Fruit fly (Drosophila melanogaster): ENCODE data around the gene Zasp67.

Gene Zasp67

DNA sequence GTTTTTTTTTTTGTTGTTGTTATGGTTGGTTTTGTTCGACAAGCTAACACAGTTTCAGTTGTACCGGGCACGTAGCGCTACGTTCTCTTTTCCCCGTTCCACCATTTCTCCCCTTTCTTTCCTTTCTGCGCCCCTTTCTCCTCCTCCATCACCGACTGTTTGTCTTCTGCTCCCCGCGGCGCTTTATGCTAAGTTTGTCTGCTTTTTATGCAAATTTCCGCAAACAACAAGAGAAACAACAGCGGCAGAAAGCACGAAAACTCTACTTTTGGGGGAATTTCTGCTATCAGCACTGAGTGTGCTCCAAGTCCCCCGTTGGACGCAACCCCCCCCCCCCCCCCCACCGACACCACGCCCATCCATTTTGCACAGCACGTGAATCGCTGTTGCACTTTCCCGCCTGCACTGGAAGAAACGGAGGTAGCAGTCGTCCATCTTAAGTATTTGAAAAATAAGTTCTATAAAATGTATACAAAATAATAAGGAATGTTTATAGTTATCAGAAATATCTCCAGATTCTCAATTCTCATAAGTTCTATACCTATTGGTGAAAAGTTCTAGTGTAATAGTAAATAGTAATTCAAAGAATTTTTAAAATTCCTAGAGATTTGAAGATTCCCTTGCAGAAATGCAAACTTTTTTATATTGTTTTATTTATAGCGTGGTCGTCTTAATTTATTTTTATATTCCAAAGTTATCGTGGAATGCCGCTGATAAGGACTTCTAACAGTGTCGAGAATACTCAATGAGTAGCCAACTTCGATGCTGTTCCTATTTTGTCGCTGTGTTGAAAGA lies 32.4 kb downstream of the Zasp67 start (continued):
- TF ChIP-seq phol (tag; optimal IDR thresholded peaks at IDR 0.05) (no peak), CG10267 (tag; optimal IDR thresholded peaks at IDR 0.05) (no peak), Drgx (GFP tag; IDR thresholded peaks at IDR 0.05) (peak; percentile 23; the same call in 1 of the 2 replicates), CG2678 (tag; optimal IDR thresholded peaks at IDR 0.05) (peak; percentile 7), fd102C (GFP tag; optimal IDR thresholded peaks at IDR 0.05) (no peak), CoRest (tag; optimal IDR thresholded peaks at IDR 0.05) (no peak), Oli (tag; optimal IDR thresholded peaks at IDR 0.05) (no peak), aop (GFP tag; IDR thresholded peaks at IDR 0.05) (no peak), CG17385 (GFP tag; optimal IDR thresholded peaks at IDR 0.05) (no peak), CG10274 (GFP tag; optimal IDR thresholded peaks at IDR 0.05) (no peak), crol (GFP tag; IDR thresholded peaks at IDR 0.05) (peak; percentile 69), Ets97D (GFP tag; optimal IDR thresholded peaks at IDR 0.05) (no peak), sqz (GFP tag; optimal IDR thresholded peaks at IDR 0.05) (no peak), CG5953 (GFP tag; IDR thresholded peaks at IDR 0.05) (no peak), Blimp-1 (GFP tag; optimal IDR thresholded peaks at IDR 0.05) (no peak), CG10321 (GFP tag; IDR thresholded peaks at IDR 0.05) (no peak), cas (GFP tag; IDR thresholded peaks at IDR 0.05) (no peak), bab2 (GFP tag; optimal IDR thresholded peaks at IDR 0.05) (no peak), Hr51 (GFP tag; optimal IDR thresholded peaks at IDR 0.05) (peak in 1 of 2 experiments; percentile 27), vnd (GFP tag; IDR thresholded peaks at IDR 0.05; ENCODE audit: partially characterized antibody) (no peak), luna (GFP tag; optimal IDR thresholded peaks at IDR 0.05) (no peak), MTF-1 (GFP tag; optimal IDR thresholded peaks at IDR 0.05; ENCODE audit: borderline replicate concordance) (no peak), CkIIα-i1 (GFP tag; IDR thresholded peaks at IDR 0.05) (no peak), Meics (GFP tag; optimal IDR thresholded peaks at IDR 0.05) (no peak), CG9932 (GFP tag; IDR thresholded peaks at IDR 0.05) (0 out of 2 replicates have a peak, but pooled peaks have one; percentile 26), CG17359 (tag; optimal IDR thresholded peaks at IDR 0.05) (no peak), vvl (GFP tag; IDR thresholded peaks at IDR 0.05) (peak; percentile 46; the same call in 1 of the 2 replicates), Doc2 (GFP tag; IDR thresholded peaks at IDR 0.05) (no peak), chinmo (GFP tag; IDR thresholded peaks at IDR 0.05; ENCODE audit: partially characterized antibody) (no peak), scrt (GFP tag; optimal IDR thresholded peaks at IDR 0.05) (no peak), bcd (GFP tag; optimal IDR thresholded peaks at IDR 0.05) (no peak), btn (GFP tag; optimal IDR thresholded peaks at IDR 0.05) (no peak), abd-A (tag; optimal IDR thresholded peaks at IDR 0.05) (no peak), CG15269 (tag; optimal IDR thresholded peaks at IDR 0.05) (no peak), CG17186 (GFP tag; optimal IDR thresholded peaks at IDR 0.05) (no peak), CG1647 (GFP tag; optimal IDR thresholded peaks at IDR 0.05) (no peak), dm (GFP tag; optimal IDR thresholded peaks at IDR 0.05) (no peak), CG15011 (GFP tag; optimal IDR thresholded peaks at IDR 0.05) (no peak), ranshi (GFP tag; IDR thresholded peaks at IDR 0.05) (no peak)

DNA sequence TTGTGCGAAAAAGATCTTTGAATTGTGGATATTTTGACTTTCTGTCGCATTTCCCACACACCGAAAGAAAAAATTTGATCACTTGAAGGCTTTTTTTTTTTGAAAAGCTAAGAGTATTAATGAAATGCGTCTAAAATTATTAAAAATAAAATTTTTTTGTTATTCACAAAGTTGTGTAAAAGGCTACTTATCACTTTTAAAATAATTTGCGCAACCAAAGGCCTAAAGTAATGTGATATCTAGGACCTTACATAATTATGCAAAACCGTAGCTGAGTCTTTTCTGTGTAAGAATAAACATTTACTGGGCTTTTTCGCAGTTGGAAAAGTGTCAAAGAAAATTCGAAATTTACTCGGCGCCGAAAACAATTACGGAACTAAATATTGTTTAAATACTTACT lies 33.2 kb downstream of the Zasp67 start:
- TF ChIP-seq CG11504 (tag; optimal IDR thresholded peaks at IDR 0.05) (peak; percentile 2), unpg (GFP tag; optimal IDR thresholded peaks at IDR 0.05) (peak; percentile 7), CG31441 (GFP tag; IDR thresholded peaks at IDR 0.05) (0 out of 2 replicates have a peak, but pooled peaks have one; percentile 24), Med (GFP tag) (peak; percentile 42), CG2678 (tag; optimal IDR thresholded peaks at IDR 0.05) (peak; percentile 21), ATbp (GFP tag; optimal IDR thresholded peaks at IDR 0.05) (no peak), YL-1 (GFP tag; optimal IDR thresholded peaks at IDR 0.05) (no peak), p53 (GFP tag; optimal IDR thresholded peaks at IDR 0.05) (no peak), Doc2 (GFP tag; IDR thresholded peaks at IDR 0.05) (no peak), Hr51 (GFP tag; optimal IDR thresholded peaks at IDR 0.05) (peak in 1 of 2 experiments; percentile 9), CG10366 (GFP tag; IDR thresholded peaks at IDR 0.05) (no peak), ind (GFP tag; optimal IDR thresholded peaks at IDR 0.05) (peak; percentile 6), lilli (GFP tag; optimal IDR thresholded peaks at IDR 0.05) (peak; percentile 13), CG9215 (GFP tag; IDR thresholded peaks at IDR 0.05) (no peak), gem (tag; optimal IDR thresholded peaks at IDR 0.05) (peak; percentile 26)

Measured in whole organism, embryonic.